Worm (Caenorhabditis elegans) whole organism, early embryonic: Measurements from ENCODE around the gene prp-19.

ENCODE experiments used
- flt-1 ChIP-seq: fragments of 200-800 bp; sonication (Bioruptor generic); IDR thresholded peaks from 2 replicates; pipeline ENCODE4 v1.3.6; 2022; ENCODE audit warnings: missing genetic modification characterization, missing compliant biosample characterization
- hmbx-1 ChIP-seq: sonication (generic microtip); optimal IDR thresholded peaks from 2 replicates; lab custom pipeline; 2016; ENCODE audit warnings: mild to moderate bottlenecking, missing genetic modification characterization, missing compliant biosample characterization
- pes-1 ChIP-seq: fragments of 200-800 bp; sonication (Bioruptor generic); IDR thresholded peaks from 2 replicates; pipeline ENCODE4 v1.3.6; 2022; ENCODE audit warnings: missing genetic modification reagents, missing genetic modification characterization, missing compliant biosample characterization
- tbx-11 ChIP-seq: fragments of 200-800 bp; sonication (Bioruptor generic); IDR thresholded peaks from 2 replicates; pipeline ENCODE4 v1.3.6; 2022; ENCODE audit warnings: missing genetic modification characterization, missing compliant biosample characterization
- tbx-37 ChIP-seq: fragments of 200-800 bp; sonication (Bioruptor generic); conservative IDR thresholded peaks from 2 replicates; pipeline ENCODE4 v1.3.6; 2022; ENCODE audit warnings: missing genetic modification reagents, missing genetic modification characterization, missing compliant biosample characterization

DNA sequence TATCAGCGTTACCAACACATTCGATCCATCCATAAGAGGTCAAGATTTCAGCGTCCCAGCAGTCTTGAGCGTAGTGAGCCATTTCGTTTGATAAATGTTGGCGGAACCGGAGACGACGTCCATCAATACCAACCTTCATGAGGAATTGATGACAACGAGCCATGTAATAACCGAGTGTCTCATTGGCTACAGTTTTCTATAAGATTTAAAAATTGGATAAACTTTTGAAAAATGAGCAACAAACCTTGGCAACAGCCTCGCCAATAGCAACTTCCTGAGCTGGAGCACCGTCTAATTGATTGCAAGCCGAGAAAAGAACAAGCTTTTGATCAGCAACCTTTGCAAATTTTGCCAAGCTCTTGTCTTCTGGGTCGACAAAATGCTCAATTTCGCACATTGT lies 11.0 kb downstream of the prp-19 start:
- TF ChIP-seq flt-1 (no peak), pes-1 (GFP tag; lab: Robert Waterston, UW) (no peak), tbx-37 (GFP tag; lab: Robert Waterston, UW) (no peak), tbx-11 (GFP tag; lab: Robert Waterston, UW) (no peak), hmbx-1 (tag; lab: Kevin White, UChicago) (no peak)
